Worm (Caenorhabditis elegans) whole organism, late embryonic: Measurements from ENCODE around the gene unc-33.
A peak's percentile ranks its signal among the peaks of the same experiment; 100 is the strongest.

Source experiments
- C08G9.2 ChIP-seq: sonication (generic microtip); optimal IDR thresholded peaks from 2 replicates; lab custom pipeline; 2016; ENCODE audit warnings: mild to moderate bottlenecking, missing genetic modification characterization, moderate library complexity, missing compliant biosample characterization
- K02D7.2 ChIP-seq: sonication (generic microtip); optimal IDR thresholded peaks from 2 replicates; lab custom pipeline; 2017; ENCODE audit warnings: mild to moderate bottlenecking, missing genetic modification characterization, missing compliant biosample characterization
- K09A11.1 ChIP-seq: sonication (generic microtip); optimal IDR thresholded peaks from 2 replicates; lab custom pipeline; 2017; ENCODE audit warnings: antibody characterized with exemption, mild to moderate bottlenecking, missing genetic modification characterization, missing compliant biosample characterization; ENCODE audit not compliant: insufficient read depth
- T23F11.4 ChIP-seq: fragments of 200-800 bp; sonication (Bioruptor generic); optimal IDR thresholded peaks from 2 replicates; lab custom pipeline; 2018; ENCODE audit warnings: mild to moderate bottlenecking, missing genetic modification characterization, missing compliant biosample characterization
- Y22D7AL.16 ChIP-seq: sonication (generic microtip); optimal IDR thresholded peaks from 2 replicates; lab custom pipeline; 2016; ENCODE audit warnings: missing genetic modification characterization, missing compliant biosample characterization
- ama-1 ChIP-seq: fragments of 150-350 bp; optimal IDR thresholded peaks from 2 replicates; lab custom pipeline; 2014
- ceh-18 ChIP-seq: sonication (generic microtip); optimal IDR thresholded peaks from 2 replicates; lab custom pipeline; 2016; ENCODE audit warnings: missing genetic modification characterization, missing compliant biosample characterization
- ceh-19 ChIP-seq: fragments of 200-800 bp; sonication (Bioruptor generic); optimal IDR thresholded peaks from 2 replicates; lab custom pipeline; 2018; ENCODE audit warnings: mild to moderate bottlenecking, missing genetic modification characterization, missing compliant biosample characterization
- ceh-2 ChIP-seq: sonication (generic microtip); optimal IDR thresholded peaks from 2 replicates; lab custom pipeline; 2016; ENCODE audit warnings: missing genotype, missing genetic modification characterization, missing compliant biosample characterization
- ceh-30 ChIP-seq: fragments of 150-350 bp; optimal IDR thresholded peaks from 2 replicates; lab custom pipeline; 2014; ENCODE audit warnings: missing biosample characterization, missing genetic modification characterization
- ceh-31 ChIP-seq: sonication (generic microtip); optimal IDR thresholded peaks from 2 replicates; lab custom pipeline; 2016; ENCODE audit warnings: missing genetic modification characterization, missing compliant biosample characterization
- ceh-45 ChIP-seq: fragments of 200-800 bp; sonication (Bioruptor generic); IDR thresholded peaks from 2 replicates; pipeline ENCODE4 v1.3.6; 2022; ENCODE audit warnings: missing genetic modification reagents, missing genetic modification characterization, missing compliant biosample characterization
- ceh-6 ChIP-seq: fragments of 200-800 bp; sonication (Bioruptor generic); optimal IDR thresholded peaks from 2 replicates; lab custom pipeline; 2018; ENCODE audit warnings: mild to moderate bottlenecking, missing genetic modification characterization, missing compliant biosample characterization
- ceh-9 ChIP-seq: sonication (generic microtip); optimal IDR thresholded peaks from 2 replicates; lab custom pipeline; 2016; ENCODE audit warnings: mild to moderate bottlenecking, missing genetic modification characterization, inconsistent platforms, missing compliant biosample characterization
- dmd-4 ChIP-seq: sonication (generic microtip); optimal IDR thresholded peaks from 2 replicates; lab custom pipeline; 2016; ENCODE audit warnings: borderline replicate concordance, missing genetic modification characterization, missing compliant biosample characterization
- dve-1 ChIP-seq: sonication (generic microtip); optimal IDR thresholded peaks from 2 replicates; lab custom pipeline; 2017; ENCODE audit warnings: antibody characterized with exemption, mild to moderate bottlenecking, missing genetic modification characterization, missing compliant biosample characterization
- elt-4 ChIP-seq: sonication (generic microtip); optimal IDR thresholded peaks from 2 replicates; lab custom pipeline; 2016; ENCODE audit warnings: missing genetic modification characterization, missing compliant biosample characterization
- ets-4 ChIP-seq: sonication (generic microtip); optimal IDR thresholded peaks from 2 replicates; lab custom pipeline; 2016; ENCODE audit warnings: missing genetic modification characterization, missing compliant biosample characterization
- eyg-1 ChIP-seq: sonication (generic microtip); optimal IDR thresholded peaks from 2 replicates; lab custom pipeline; 2016; ENCODE audit warnings: missing genotype, missing genetic modification characterization, missing compliant biosample characterization
- fkh-10 ChIP-seq: fragments of 150-350 bp; optimal IDR thresholded peaks from 2 replicates; lab custom pipeline; 2014; ENCODE audit warnings: missing biosample characterization, missing genetic modification reagents, missing genetic modification characterization
- fkh-6 ChIP-seq: sonication (generic microtip); optimal IDR thresholded peaks from 2 replicates; lab custom pipeline; 2016; ENCODE audit warnings: missing genetic modification characterization, missing compliant biosample characterization
- hlh-13 ChIP-seq: fragments of 200-800 bp; sonication (Bioruptor generic); optimal IDR thresholded peaks from 2 replicates; lab custom pipeline; 2018; ENCODE audit warnings: mild to moderate bottlenecking, missing genetic modification characterization, missing compliant biosample characterization
- hlh-15 ChIP-seq: sonication (generic microtip); optimal IDR thresholded peaks from 2 replicates; lab custom pipeline; 2016; ENCODE audit warnings: missing genetic modification characterization, missing compliant biosample characterization
- hlh-30 ChIP-seq: sonication (generic microtip); optimal IDR thresholded peaks from 2 replicates; lab custom pipeline; 2017; ENCODE audit warnings: antibody characterized with exemption, missing genetic modification characterization, missing compliant biosample characterization; ENCODE audit not compliant: insufficient read depth
- hlh-8 ChIP-seq: sonication (generic microtip); optimal IDR thresholded peaks from 2 replicates; lab custom pipeline; 2016; ENCODE audit warnings: missing genotype, missing genetic modification characterization, missing compliant biosample characterization
- lim-6 ChIP-seq: sonication (generic microtip); optimal IDR thresholded peaks from 2 replicates; lab custom pipeline; 2016; ENCODE audit warnings: missing genetic modification characterization, missing compliant biosample characterization
- lin-11 ChIP-seq: fragments of 200-800 bp; sonication (Bioruptor generic); optimal IDR thresholded peaks from 2 replicates; lab custom pipeline; 2018; ENCODE audit warnings: mild to moderate bottlenecking, missing genetic modification characterization, missing compliant biosample characterization
- madf-2 ChIP-seq: sonication (generic microtip); optimal IDR thresholded peaks from 2 replicates; lab custom pipeline; 2017; ENCODE audit warnings: missing genetic modification characterization, missing compliant biosample characterization
- mec-3 ChIP-seq: sonication (generic microtip); optimal IDR thresholded peaks from 2 replicates; lab custom pipeline; 2016; ENCODE audit warnings: borderline replicate concordance, missing genetic modification characterization, missing compliant biosample characterization
- nfya-1 ChIP-seq: sonication (generic microtip); optimal IDR thresholded peaks from 2 replicates; lab custom pipeline; 2017; ENCODE audit warnings: missing genetic modification characterization, mild to moderate bottlenecking, missing compliant biosample characterization, antibody characterized with exemption, moderate library complexity
- nhr-11 ChIP-seq: fragments of 150-350 bp; optimal IDR thresholded peaks from 2 replicates; lab custom pipeline; 2014; ENCODE audit warnings: missing biosample characterization, missing genetic modification characterization
- odd-2 ChIP-seq: sonication (generic microtip); optimal IDR thresholded peaks from 2 replicates; lab custom pipeline; 2017; ENCODE audit warnings: antibody characterized with exemption, mild to moderate bottlenecking, missing genetic modification characterization, missing compliant biosample characterization
- pat-9 ChIP-seq: fragments of 200-800 bp; sonication (Bioruptor generic); optimal IDR thresholded peaks from 2 replicates; lab custom pipeline; 2018; ENCODE audit warnings: mild to moderate bottlenecking, missing genetic modification characterization, moderate library complexity, missing compliant biosample characterization
- pha-2 ChIP-seq: sonication (generic microtip); optimal IDR thresholded peaks from 2 replicates; lab custom pipeline; 2017; ENCODE audit warnings: mild to moderate bottlenecking, missing genetic modification characterization, missing compliant biosample characterization
- pha-4 ChIP-seq: fragments of 150-350 bp; optimal IDR thresholded peaks from 2 replicates; lab custom pipeline; 2018; ENCODE audit warnings: missing biosample characterization, missing genetic modification reagents, missing genetic modification characterization
- pqm-1 ChIP-seq: sonication (generic microtip); optimal IDR thresholded peaks from 2 replicates; lab custom pipeline; 2016; ENCODE audit warnings: missing genetic modification characterization, missing compliant biosample characterization
- pros-1 ChIP-seq: fragments of 150-350 bp; optimal IDR thresholded peaks from 2 replicates; lab custom pipeline; 2014; ENCODE audit warnings: missing biosample characterization, missing genetic modification reagents, missing genetic modification characterization
- ref-2 ChIP-seq: sonication (generic microtip); optimal IDR thresholded peaks from 2 replicates; lab custom pipeline; 2016; ENCODE audit warnings: missing genetic modification characterization, missing compliant biosample characterization
- rnt-1 ChIP-seq: sonication (generic microtip); optimal IDR thresholded peaks from 2 replicates; lab custom pipeline; 2016; ENCODE audit warnings: missing genetic modification characterization, missing compliant biosample characterization
- sox-2 ChIP-seq: fragments of 200-800 bp; sonication (Bioruptor generic); IDR thresholded peaks from 2 replicates; pipeline ENCODE4 v1.3.6; 2022; ENCODE audit warnings: missing genetic modification reagents, missing genetic modification characterization, missing compliant biosample characterization
- sox-4 ChIP-seq: sonication (generic microtip); optimal IDR thresholded peaks from 2 replicates; lab custom pipeline; 2017; ENCODE audit warnings: mild to moderate bottlenecking, missing genetic modification characterization, inconsistent platforms, missing compliant biosample characterization
- tbx-2 ChIP-seq: sonication (generic microtip); optimal IDR thresholded peaks from 2 replicates; lab custom pipeline; 2016; ENCODE audit warnings: missing genetic modification characterization, missing compliant biosample characterization
- ttx-3 ChIP-seq: sonication (generic microtip); optimal IDR thresholded peaks from 2 replicates; lab custom pipeline; 2016; ENCODE audit warnings: missing genetic modification reagents, missing genetic modification characterization, missing compliant biosample characterization
- unc-3 ChIP-seq, 2 experiments: fragments of 200-800 bp in 1 of 2; sonication (Bioruptor generic) in 1 of 2; sonication (generic microtip) in 1 of 2; conservative IDR thresholded peaks in 1 of 2; optimal IDR thresholded peaks in 1 of 2; 2 replicates each; pipeline versions ENCODE4 v1.3.6 to Lab custom; 2016 to 2022; ENCODE audit warnings: missing compliant biosample characterization in 2 of 2, missing genetic modification characterization in 2 of 2, missing genetic modification reagents in 1 of 2
- unc-42 ChIP-seq: sonication (generic microtip); optimal IDR thresholded peaks from 2 replicates; lab custom pipeline; 2016; ENCODE audit warnings: missing genotype, missing genetic modification characterization, missing compliant biosample characterization
- zip-5 ChIP-seq: sonication (generic microtip); optimal IDR thresholded peaks from 2 replicates; lab custom pipeline; 2016; ENCODE audit warnings: missing genetic modification characterization, missing compliant biosample characterization

The unc-33 gene

ce11 chrIV:3551777-3552462 is 35.2 kb downstream of the unc-33 start (continued):
- no peak for TF ChIP-seq ceh-19 (GFP tag; lab: Kevin White, UChicago)
- TF ChIP-seq odd-2 (tag; lab: Kevin White, UChicago): peak; percentile 46
- peak; percentile 49 for TF ChIP-seq pat-9
- no peak for TF ChIP-seq elt-4
- no peak for TF ChIP-seq eyg-1 (tag; lab: Kevin White, UChicago)
- peak; percentile 26 for TF ChIP-seq pqm-1
- peak; percentile 47 for TF ChIP-seq tbx-2 (tag; lab: Kevin White, UChicago)
- TF ChIP-seq fkh-10 (GFP tag; lab: Kevin White, UChicago): no peak
- TF ChIP-seq pros-1 (tag; lab: Kevin White, UChicago): no peak
- no peak for TF ChIP-seq lim-6
- TF ChIP-seq ceh-31 (tag; lab: Kevin White, UChicago): no peak
- TF ChIP-seq K02D7.2: peak; percentile 20
- no peak for TF ChIP-seq rnt-1 (tag; lab: Kevin White, UChicago)
- peak; percentile 28 for TF ChIP-seq C08G9.2 (tag; lab: Kevin White, UChicago)
- peak; percentile 23 for TF ChIP-seq madf-2 (tag; lab: Kevin White, UChicago)
- TF ChIP-seq hlh-8 (tag; lab: Kevin White, UChicago): no peak
- TF ChIP-seq mec-3: no peak
- TF ChIP-seq nhr-11 (tag; lab: Kevin White, UChicago): no peak
- no peak for TF ChIP-seq ceh-9
- no peak for TF ChIP-seq ceh-2 (tag; lab: Kevin White, UChicago)
- peak; percentile 56 for TF ChIP-seq ceh-6 (GFP tag; lab: Kevin White, UChicago)
- no peak for TF ChIP-seq dmd-4
- TF ChIP-seq nfya-1 (tag; lab: Kevin White, UChicago): no peak
- 0 out of 2 replicates have a peak, but pooled peaks have one; percentile 32 for TF ChIP-seq ceh-45 (GFP tag; lab: Robert Waterston, UW)
- TF ChIP-seq ceh-18 (tag; lab: Kevin White, UChicago): peak; percentile 37
- peak; percentile 36 for TF ChIP-seq fkh-6 (tag; lab: Kevin White, UChicago)
- peak; percentile 4 for TF ChIP-seq hlh-13
- TF ChIP-seq hlh-15 (tag; lab: Kevin White, UChicago): no peak
- peak; percentile 56 for TF ChIP-seq sox-4
- peak; percentile 58; the same call in 1 of the 2 replicates for TF ChIP-seq unc-3 (GFP tag; conservative IDR thresholded peaks at IDR 0.05; lab: Robert Waterston, UW)
- peak; percentile 37 for TF ChIP-seq unc-3 (tag; optimal IDR thresholded peaks at IDR 0.05; lab: Kevin White, UChicago)
- TF ChIP-seq ets-4 (tag; lab: Kevin White, UChicago): no peak
- peak; percentile 44 for TF ChIP-seq Y22D7AL.16 (tag; lab: Kevin White, UChicago)
- no peak for TF ChIP-seq ceh-30
- peak; percentile 56 for TF ChIP-seq ttx-3 (tag; lab: Kevin White, UChicago)
- no peak for TF ChIP-seq ref-2 (tag; lab: Kevin White, UChicago)
- no peak for TF ChIP-seq pha-4 (tag; lab: Kevin White, UChicago)
- no peak for TF ChIP-seq unc-42 (tag; lab: Kevin White, UChicago)
- no peak for TF ChIP-seq dve-1 (tag; lab: Kevin White, UChicago)
- peak; percentile 37 for TF ChIP-seq T23F11.4 (GFP tag; lab: Kevin White, UChicago)
- peak; percentile 2 for TF ChIP-seq pha-2 (tag; lab: Kevin White, UChicago)
- TF ChIP-seq lin-11 (tag; lab: Kevin White, UChicago): peak; percentile 46
- peak; percentile 36 for TF ChIP-seq zip-5
- TF ChIP-seq K09A11.1 (tag; lab: Kevin White, UChicago): peak; percentile 39
- TF ChIP-seq sox-2 (GFP tag; lab: Robert Waterston, UW): no peak
- TF ChIP-seq hlh-30 (tag; lab: Kevin White, UChicago): peak; percentile 1
- no peak for TF ChIP-seq ama-1 (lab: Kevin White, UChicago)
